Fruit fly (Drosophila melanogaster) whole organism, embryonic: Measurements from ENCODE around the gene stck.
A peak's percentile ranks its signal among the peaks of the same experiment; 100 is the strongest.

Experiments
- Atf-2 ChIP-seq: fragments of 200-800 bp; sonication (Bioruptor generic); optimal IDR thresholded peaks from 2 replicates; lab custom pipeline; 2016; ENCODE audit warnings: missing biosample characterization, missing genetic modification characterization
- Atf6 ChIP-seq: fragments of 200-800 bp; sonication (Bioruptor generic); IDR thresholded peaks from 2 replicates; pipeline ENCODE4 v1.3.6; 2022; ENCODE audit warnings: missing biosample characterization, missing genetic modification characterization
- B-H2 ChIP-seq: fragments of 200-800 bp; sonication (Bioruptor generic); optimal IDR thresholded peaks from 2 replicates; lab custom pipeline; 2018; ENCODE audit warnings: missing biosample characterization, mild to moderate bottlenecking, missing genetic modification characterization
- CG11247 ChIP-seq: fragments of 200-800 bp; sonication (Bioruptor generic); IDR thresholded peaks from 2 replicates; pipeline ENCODE4 v1.3.6; 2022; ENCODE audit warnings: missing biosample characterization, missing genetic modification characterization
- CG11560 ChIP-seq: fragments of 200-800 bp; sonication (Bioruptor generic); IDR thresholded peaks from 3 replicates; pipeline ENCODE4 v1.3.6; 2022; ENCODE audit warnings: missing biosample characterization, missing genetic modification characterization
- CG11696 ChIP-seq: fragments of 200-800 bp; sonication (Bioruptor generic); IDR thresholded peaks from 2 replicates; pipeline ENCODE4 v1.3.6; 2022; ENCODE audit warnings: missing biosample characterization, missing genetic modification characterization
- CG12104 ChIP-seq: fragments of 200-800 bp; sonication (Bioruptor generic); optimal IDR thresholded peaks from 3 replicates; lab custom pipeline; 2016; ENCODE audit warnings: missing biosample characterization, missing genetic modification characterization
- CG12391 ChIP-seq: fragments of 200-800 bp; sonication (Bioruptor generic); optimal IDR thresholded peaks from 3 replicates; lab custom pipeline; 2018; ENCODE audit warnings: missing biosample characterization, mild to moderate bottlenecking, missing genetic modification characterization, moderate library complexity
- CG12744 ChIP-seq: fragments of 200-800 bp; sonication (Bioruptor generic); optimal IDR thresholded peaks from 2 replicates; lab custom pipeline; 2016; ENCODE audit warnings: missing biosample characterization, missing genetic modification characterization
- CG14014 ChIP-seq: fragments of 200-800 bp; sonication (Bioruptor generic); IDR thresholded peaks from 2 replicates; pipeline ENCODE4 v1.3.6; 2022; ENCODE audit warnings: missing biosample characterization, missing genetic modification characterization
- CG14667 ChIP-seq: fragments of 200-800 bp; sonication (Bioruptor generic); IDR thresholded peaks from 2 replicates; pipeline ENCODE4 v1.3.6; 2022; ENCODE audit warnings: missing biosample characterization, missing genetic modification characterization
- CG17829 ChIP-seq: fragments of 200-800 bp; optimal IDR thresholded peaks from 2 replicates; lab custom pipeline; 2019; ENCODE audit warnings: missing biosample characterization, mild to moderate bottlenecking, missing genetic modification characterization, moderate library complexity
- CG2129 ChIP-seq: fragments of 200-800 bp; sonication (Bioruptor generic); IDR thresholded peaks from 2 replicates; pipeline ENCODE4 v1.3.6; 2022; ENCODE audit warnings: missing biosample characterization, missing genetic modification characterization; ENCODE audit not compliant: partially characterized antibody
- CG2199 ChIP-seq: fragments of 200-800 bp; sonication (Bioruptor generic); IDR thresholded peaks from 3 replicates; pipeline ENCODE4 v1.3.6; 2022; ENCODE audit warnings: missing biosample characterization, missing genetic modification characterization
- CG2202 ChIP-seq: fragments of 200-800 bp; sonication (Bioruptor generic); optimal IDR thresholded peaks from 2 replicates; lab custom pipeline; 2018; ENCODE audit warnings: missing biosample characterization, mild to moderate bottlenecking, missing genetic modification characterization
- CG2875 ChIP-seq: fragments of 200-800 bp; sonication (Bioruptor generic); optimal IDR thresholded peaks from 2 replicates; lab custom pipeline; 2017; ENCODE audit warnings: missing biosample characterization, mild to moderate bottlenecking, missing genetic modification characterization, missing genetic modification reagents
- CG31441 ChIP-seq: fragments of 200-800 bp; sonication (Bioruptor generic); IDR thresholded peaks from 2 replicates; pipeline ENCODE4 v1.3.6; 2022; ENCODE audit warnings: missing biosample characterization, missing genetic modification characterization
- CG34376 ChIP-seq: fragments of 200-800 bp; sonication (Bioruptor generic); optimal IDR thresholded peaks from 2 replicates; lab custom pipeline; 2018; ENCODE audit warnings: missing biosample characterization, mild to moderate bottlenecking, missing genetic modification characterization
- CG4424 ChIP-seq: fragments of 200-800 bp; sonication (Bioruptor generic); optimal IDR thresholded peaks from 3 replicates; lab custom pipeline; 2016; ENCODE audit warnings: missing biosample characterization, missing genetic modification characterization
- CG6254 ChIP-seq: fragments of 200-800 bp; sonication (Bioruptor generic); optimal IDR thresholded peaks from 3 replicates; lab custom pipeline; 2017; ENCODE audit warnings: mild to moderate bottlenecking, missing biosample characterization, missing genetic modification reagents, missing genetic modification characterization
- CG6272 ChIP-seq: fragments of 200-800 bp; sonication (Bioruptor generic); IDR thresholded peaks from 2 replicates; pipeline ENCODE4 v1.3.6; 2022; ENCODE audit warnings: missing biosample characterization, missing genetic modification characterization
- CG6683 ChIP-seq: fragments of 200-800 bp; sonication (Bioruptor generic); optimal IDR thresholded peaks from 2 replicates; lab custom pipeline; 2017; ENCODE audit warnings: missing biosample characterization, mild to moderate bottlenecking, missing genetic modification characterization, missing genetic modification reagents
- CG6791 ChIP-seq: fragments of 200-800 bp; sonication (Bioruptor generic); IDR thresholded peaks from 3 replicates; pipeline ENCODE4 v1.3.6; 2022; ENCODE audit warnings: missing biosample characterization, missing genetic modification characterization; ENCODE audit not compliant: partially characterized antibody
- CG8478 ChIP-seq: fragments of >200 bp; optimal IDR thresholded peaks from 2 replicates; lab custom pipeline; 2018
- CG9215 ChIP-seq: fragments of 200-800 bp; sonication (Bioruptor generic); IDR thresholded peaks from 2 replicates; pipeline ENCODE4 v1.3.6; 2022; ENCODE audit warnings: missing biosample characterization, missing genetic modification characterization
- CG9727 ChIP-seq: fragments of 200-800 bp; sonication (Bioruptor generic); optimal IDR thresholded peaks from 3 replicates; lab custom pipeline; 2017; ENCODE audit warnings: missing biosample characterization, mild to moderate bottlenecking, missing genetic modification characterization
- CG9817 ChIP-seq: fragments of 200-800 bp; sonication (Bioruptor generic); optimal IDR thresholded peaks from 2 replicates; lab custom pipeline; 2018; ENCODE audit warnings: missing biosample characterization, mild to moderate bottlenecking, missing genetic modification characterization, moderate library complexity
- CkIIα-i1 ChIP-seq: fragments of 200-800 bp; sonication (Bioruptor generic); IDR thresholded peaks from 2 replicates; pipeline ENCODE4 v1.3.6; 2022; ENCODE audit warnings: missing biosample characterization, missing genetic modification characterization
- Ets65A ChIP-seq: fragments of 200-800 bp; sonication (Bioruptor generic); peaks from one replicate; lab custom pipeline; 2016; ENCODE audit warnings: missing biosample characterization, missing genetic modification characterization
- Jarid2 ChIP-seq: fragments of 200-800 bp; sonication (Bioruptor generic); optimal IDR thresholded peaks from 3 replicates; lab custom pipeline; 2017; ENCODE audit warnings: mild to moderate bottlenecking, missing biosample characterization, missing genetic modification reagents, missing genetic modification characterization
- Lhr ChIP-seq: fragments of 200-800 bp; sonication (Bioruptor generic); optimal IDR thresholded peaks from 3 replicates; lab custom pipeline; 2017; ENCODE audit warnings: mild to moderate bottlenecking, missing biosample characterization, missing genetic modification reagents, missing genetic modification characterization
- Oaz ChIP-seq: fragments of 200-800 bp; sonication (Bioruptor generic); IDR thresholded peaks from 2 replicates; pipeline ENCODE4 v1.3.6; 2022; ENCODE audit warnings: missing biosample characterization, missing genetic modification characterization
- PHDP ChIP-seq: fragments of 200-800 bp; sonication (Bioruptor generic); optimal IDR thresholded peaks from 3 replicates; lab custom pipeline; 2018; ENCODE audit warnings: missing biosample characterization, mild to moderate bottlenecking, missing genetic modification characterization, moderate library complexity
- Poxn ChIP-seq: fragments of 200-800 bp; sonication (Bioruptor generic); IDR thresholded peaks from 2 replicates; pipeline ENCODE4 v1.3.6; 2022; ENCODE audit warnings: missing biosample characterization, missing genetic modification characterization
- Ptx1 ChIP-seq: fragments of 200-800 bp; sonication (Bioruptor generic); IDR thresholded peaks from 2 replicates; pipeline ENCODE4 v1.3.6; 2022; ENCODE audit warnings: missing biosample characterization, missing genetic modification characterization
- Six4 ChIP-seq: fragments of 200-800 bp; sonication (Bioruptor generic); optimal IDR thresholded peaks from 2 replicates; lab custom pipeline; 2016; ENCODE audit warnings: missing biosample characterization, missing genetic modification characterization
- Spps ChIP-seq: fragments of 200-800 bp; sonication (Bioruptor generic); optimal IDR thresholded peaks from 2 replicates; lab custom pipeline; 2018; ENCODE audit warnings: missing biosample characterization, mild to moderate bottlenecking, missing genetic modification characterization
- ase ChIP-seq: fragments of 200-800 bp; sonication (Bioruptor generic); IDR thresholded peaks from 3 replicates; pipeline ENCODE4 v1.3.6; 2022; ENCODE audit warnings: missing biosample characterization, missing genetic modification characterization
- bigmax ChIP-seq: fragments of 200-800 bp; sonication (Bioruptor generic); optimal IDR thresholded peaks from 2 replicates; lab custom pipeline; 2018; ENCODE audit warnings: missing biosample characterization, mild to moderate bottlenecking, missing genetic modification characterization
- chn ChIP-seq: fragments of 200-800 bp; sonication (Bioruptor generic); optimal IDR thresholded peaks from 2 replicates; lab custom pipeline; 2016; ENCODE audit warnings: missing biosample characterization, missing genetic modification characterization
- cwo ChIP-seq: fragments of 200-800 bp; sonication (Bioruptor generic); optimal IDR thresholded peaks from 3 replicates; lab custom pipeline; 2017; ENCODE audit warnings: missing biosample characterization, missing genetic modification characterization, mild to moderate bottlenecking, moderate library complexity, missing genetic modification reagents
- gt ChIP-seq: fragments of 200-800 bp; sonication (Bioruptor generic); IDR thresholded peaks from 2 replicates; pipeline ENCODE4 v1.3.6; 2022; ENCODE audit warnings: missing biosample characterization, missing genetic modification characterization
- hb ChIP-seq: fragments of 200-800 bp; sonication (Bioruptor generic); IDR thresholded peaks from 3 replicates; pipeline ENCODE4 v1.3.6; 2022; ENCODE audit warnings: missing biosample characterization, missing genetic modification characterization; ENCODE audit not compliant: partially characterized antibody
- luna ChIP-seq: fragments of 200-800 bp; sonication (Bioruptor generic); optimal IDR thresholded peaks from 2 replicates; lab custom pipeline; 2016; ENCODE audit warnings: missing biosample characterization, missing genetic modification characterization
- maf-S ChIP-seq: fragments of 200-800 bp; sonication (Bioruptor generic); optimal IDR thresholded peaks from 2 replicates; lab custom pipeline; 2016; ENCODE audit warnings: missing biosample characterization, missing genetic modification characterization
- mam ChIP-seq: fragments of 200-800 bp; sonication (Bioruptor generic); optimal IDR thresholded peaks from 3 replicates; lab custom pipeline; 2016; ENCODE audit warnings: missing biosample characterization, missing genetic modification characterization
- pho ChIP-seq: fragments of 200-800 bp; sonication (Bioruptor generic); optimal IDR thresholded peaks from 2 replicates; lab custom pipeline; 2016; ENCODE audit warnings: missing biosample characterization, missing genetic modification characterization
- sim ChIP-seq: fragments of 200-800 bp; sonication (Bioruptor generic); IDR thresholded peaks from 2 replicates; pipeline ENCODE4 v1.3.6; 2022; ENCODE audit warnings: missing biosample characterization, missing genetic modification characterization
- sr ChIP-seq: fragments of 200-800 bp; sonication (Bioruptor generic); IDR thresholded peaks from 3 replicates; pipeline ENCODE4 v1.3.6; 2022; ENCODE audit warnings: missing biosample characterization, missing genetic modification characterization
- tx ChIP-seq: fragments of 200-800 bp; sonication (Bioruptor generic); optimal IDR thresholded peaks from 2 replicates; lab custom pipeline; 2016; ENCODE audit warnings: missing biosample characterization, missing genetic modification characterization
- unpg ChIP-seq: fragments of 200-800 bp; sonication (Bioruptor generic); optimal IDR thresholded peaks from 3 replicates; lab custom pipeline; 2018; ENCODE audit warnings: missing biosample characterization, mild to moderate bottlenecking, missing genetic modification characterization, moderate library complexity
- vfl ChIP-seq: fragments of 200-800 bp; sonication (Bioruptor generic); optimal IDR thresholded peaks from 2 replicates; lab custom pipeline; 2016; ENCODE audit warnings: missing biosample characterization, missing genetic modification characterization

The stck gene

dm6 chr3R:8349449-8350115 lies 7.2 kb upstream of the stck start, which contains the start of gene Atg13 (continued):
- TF ChIP-seq CG14014 (GFP tag; lab: Robert Waterston, UW) (no peak), CG11696 (GFP tag; lab: Robert Waterston, UW) (no peak), sim (no peak), ase (no peak), CG2202 (tag; lab: Kevin White, UChicago) (no peak), CG12391 (tag; lab: Kevin White, UChicago) (peak; percentile 52), CG8478 (lab: Kevin White, UChicago) (no peak), CG2875 (no peak), CG31441 (GFP tag; lab: Robert Waterston, UW) (no peak), Spps (tag; lab: Kevin White, UChicago) (no peak), Jarid2 (no peak), CG9817 (peak; percentile 49), CG11247 (no peak), CG17829 (tag; lab: Kevin White, UChicago) (peak; percentile 24), cwo (GFP tag; lab: Kevin White, UChicago) (no peak), Atf-2 (no peak), CG14667 (GFP tag; lab: Robert Waterston, UW) (no peak), CG34376 (GFP tag; lab: Kevin White, UChicago) (no peak), Atf6 (no peak), CG4424 (GFP tag; lab: Kevin White, UChicago) (peak; percentile 23), CG12104 (GFP tag; lab: Kevin White, UChicago) (peak; percentile 11), CG9727 (GFP tag; lab: Kevin White, UChicago) (peak; percentile 31), sr (GFP tag; lab: Robert Waterston, UW) (no peak), B-H2 (peak; percentile 25), tx (GFP tag; lab: Kevin White, UChicago) (no peak), CG6254 (GFP tag; lab: Kevin White, UChicago) (no peak), unpg (GFP tag; lab: Kevin White, UChicago) (no peak), Ptx1 (GFP tag; lab: Robert Waterston, UW) (peak; percentile 34; the same call in 1 of the 2 replicates), mam (peak; percentile 5), CG9215 (no peak), bigmax (GFP tag; lab: Kevin White, UChicago) (no peak), pho (peak; percentile 27), Six4 (no peak), maf-S (GFP tag; lab: Kevin White, UChicago) (no peak), chn (no peak), CG12744 (GFP tag; lab: Kevin White, UChicago) (no peak), CG6683 (no peak), CG6791 (GFP tag; lab: Robert Waterston, UW) (peak; percentile 91), CkIIα-i1 (GFP tag; lab: Robert Waterston, UW) (no peak), Oaz (no peak), gt (GFP tag; lab: Robert Waterston, UW) (no peak), CG11560 (tag; lab: Robert Waterston, UW) (no peak), PHDP (tag; lab: Kevin White, UChicago) (no peak), CG6272 (GFP tag; lab: Robert Waterston, UW) (no peak; the same call in 1 of the 2 replicates), vfl (no peak), Ets65A (peak; percentile 84), Poxn (GFP tag; lab: Robert Waterston, UW) (no peak), Lhr (GFP tag; lab: Kevin White, UChicago) (peak; percentile 5), hb (GFP tag; lab: Robert Waterston, UW) (peak; percentile 56), luna (no peak), CG2199 (GFP tag; lab: Robert Waterston, UW) (no peak), CG2129 (peak; percentile 48)
